Fruit fly (Drosophila melanogaster): ENCODE results near the gene Rsph9.

Gene Rsph9

dm6 chr2L:17410358-17410757 is 2.1 kb downstream of the Rsph9 start, which contains the start of the genes Polr2J and CG15141 (continued):
- TF ChIP-seq Trl (optimal IDR thresholded peaks at IDR 0.05) (no peak), Trl (GFP tag; optimal IDR thresholded peaks at IDR 0.05) (peak; percentile 67), jumu (GFP tag; optimal IDR thresholded peaks at IDR 0.05) (peak; percentile 73), CG34422 (GFP tag; IDR thresholded peaks at IDR 0.05) (peak; percentile 82; the same call in 2 of the 3 replicates), CG10209 (GFP tag; optimal IDR thresholded peaks at IDR 0.05) (peak; percentile 87), salm (tag; optimal IDR thresholded peaks at IDR 0.05) (no peak), tin (GFP tag; optimal IDR thresholded peaks at IDR 0.05) (peak; percentile 85), pfk (GFP tag; optimal IDR thresholded peaks at IDR 0.05) (no peak), CG18764 (GFP tag; optimal IDR thresholded peaks at IDR 0.05) (peak; percentile 78), Awh (GFP tag; IDR thresholded peaks at IDR 0.05) (peak; percentile 37; the same call in 1 of the 2 replicates), CG10979 (tag; optimal IDR thresholded peaks at IDR 0.05) (peak; percentile 83), bigmax (GFP tag; optimal IDR thresholded peaks at IDR 0.05) (no peak), unpg (GFP tag; optimal IDR thresholded peaks at IDR 0.05) (peak; percentile 88), Kr (GFP tag; optimal IDR thresholded peaks at IDR 0.05) (no peak), CG6854 (GFP tag; optimal IDR thresholded peaks at IDR 0.05) (no peak), CG4282 (GFP tag; optimal IDR thresholded peaks at IDR 0.05) (no peak), CG10321 (GFP tag; IDR thresholded peaks at IDR 0.05) (0 out of 2 replicates have a peak, but pooled peaks have one; percentile 35), ab (GFP tag; optimal IDR thresholded peaks at IDR 0.05) (no peak), maf-S (GFP tag; optimal IDR thresholded peaks at IDR 0.05) (peak; percentile 61), MESR4 (GFP tag; optimal IDR thresholded peaks at IDR 0.05) (peak; percentile 23), CG4424 (GFP tag; optimal IDR thresholded peaks at IDR 0.05) (peak; percentile 84), Fer1 (GFP tag; optimal IDR thresholded peaks at IDR 0.05) (no peak), bsh (GFP tag; optimal IDR thresholded peaks at IDR 0.05) (peak in 1 of 2 experiments; percentile 82), NK7.1 (GFP tag; optimal IDR thresholded peaks at IDR 0.05) (peak; percentile 13), CG31224 (GFP tag; IDR thresholded peaks at IDR 0.05) (peak; percentile 73), ac (GFP tag; optimal IDR thresholded peaks at IDR 0.05) (no peak), cato (GFP tag; optimal IDR thresholded peaks at IDR 0.05; ENCODE audit: borderline replicate concordance) (peak; percentile 84), CG16815 (GFP tag; optimal IDR thresholded peaks at IDR 0.05) (peak; percentile 87), ham (GFP tag; IDR thresholded peaks at IDR 0.05) (peak; percentile 33; the same call in 1 of the 2 replicates), CG7928 (GFP tag; optimal IDR thresholded peaks at IDR 0.05) (peak; percentile 68), CG4820 (GFP tag; optimal IDR thresholded peaks at IDR 0.05) (peak; percentile 83), PHDP (tag; optimal IDR thresholded peaks at IDR 0.05) (peak; percentile 87), MTF-1 (GFP tag; optimal IDR thresholded peaks at IDR 0.05; ENCODE audit: borderline replicate concordance) (no peak), CG9817 (tag; optimal IDR thresholded peaks at IDR 0.05) (peak; percentile 91), cwo (GFP tag; optimal IDR thresholded peaks at IDR 0.05) (peak; percentile 53), Hr39 (optimal IDR thresholded peaks at IDR 0.05) (no peak), CG13624 (GFP tag; optimal IDR thresholded peaks at IDR 0.05) (peak; percentile 78), E2f1 (GFP tag; IDR thresholded peaks at IDR 0.05) (peak; percentile 83), pan (optimal IDR thresholded peaks at IDR 0.05) (no peak), pan (GFP tag; optimal IDR thresholded peaks at IDR 0.05 in 1 of 2, IDR thresholded peaks at IDR 0.05 in 1 of 2) (peak in 1 of 2 experiments; percentile 84), aop (GFP tag; IDR thresholded peaks at IDR 0.05) (no peak; the same call in 1 of the 2 replicates), Scr (GFP tag; IDR thresholded peaks at IDR 0.05; ENCODE audit: partially characterized antibody) (peak; percentile 94), ttk (GFP tag; IDR thresholded peaks at IDR 0.05) (peak; percentile 88), phol (tag; optimal IDR thresholded peaks at IDR 0.05) (peak; percentile 92), HLHmδ (GFP tag; optimal IDR thresholded peaks at IDR 0.05) (no peak), CG4360 (GFP tag; IDR thresholded peaks at IDR 0.05) (no peak), Side (GFP tag; optimal IDR thresholded peaks at IDR 0.05) (no peak), CG12391 (tag; optimal IDR thresholded peaks at IDR 0.05) (peak; percentile 96), prd (optimal IDR thresholded peaks at IDR 0.05) (no peak), prd (GFP tag; IDR thresholded peaks at IDR 0.05) (peak; percentile 95), CG1024 (GFP tag; IDR thresholded peaks at IDR 0.05) (no peak; the same call in 1 of the 2 replicates), row (GFP tag; IDR thresholded peaks at IDR 0.05) (peak; percentile 97)
